Worm (Caenorhabditis elegans): ENCODE data around the gene C45B11.9.

Gene C45B11.9

ce11 chrV:11039379-11039954 is 653 bp upstream of the C45B11.9 start, which contains the start of gene pak-2 (continued):
- TF ChIP-seq nfyb-1 (GFP tag; IDR thresholded peaks at IDR 0.05) (no peak), somi-1 (GFP tag; optimal IDR thresholded peaks at IDR 0.05) (peak; percentile 10), B0261.1 (tag; optimal IDR thresholded peaks at IDR 0.05) (peak; percentile 1), dpff-1 (tag; optimal IDR thresholded peaks at IDR 0.05) (no peak), mes-4 (tag; optimal IDR thresholded peaks at IDR 0.05) (no peak), mcd-1 (GFP tag; IDR thresholded peaks at IDR 0.05) (peak; percentile 88), Y95B8A.8 (GFP tag; IDR thresholded peaks at IDR 0.05) (no peak), madf-10 (tag; optimal IDR thresholded peaks at IDR 0.05) (peak; percentile 58), D2030.7 (GFP tag; IDR thresholded peaks at IDR 0.05) (0 out of 2 replicates have a peak, but pooled peaks have one; percentile 23), madf-3 (GFP tag; IDR thresholded peaks at IDR 0.05) (no peak), snpc-1.1 (tag; optimal IDR thresholded peaks at IDR 0.05; ENCODE audit: insufficient read depth) (no peak), nhr-80 (tag; optimal IDR thresholded peaks at IDR 0.05) (peak; percentile 59), sdz-38 (tag; optimal IDR thresholded peaks at IDR 0.05) (no peak), ccch-3 (GFP tag; optimal IDR thresholded peaks at IDR 0.05) (peak; percentile 73), ztf-18 (tag; optimal IDR thresholded peaks at IDR 0.05) (peak; percentile 49), sptf-2 (GFP tag; optimal IDR thresholded peaks at IDR 0.05) (no peak), bed-2 (GFP tag; IDR thresholded peaks at IDR 0.05) (0 out of 2 replicates have a peak, but pooled peaks have one; percentile 69), hsf-1 (GFP tag; IDR thresholded peaks at IDR 0.05) (no peak), let-607 (tag; optimal IDR thresholded peaks at IDR 0.05) (peak in 1 of 2 experiments; percentile 3), K12H6.12 (tag; optimal IDR thresholded peaks at IDR 0.05) (peak; percentile 84), ceh-100 (GFP tag; IDR thresholded peaks at IDR 0.05) (peak; percentile 96), rcor-1 (GFP tag; IDR thresholded peaks at IDR 0.05) (0 out of 2 replicates have a peak, but pooled peaks have one; percentile 32), F49E8.2 (tag; optimal IDR thresholded peaks at IDR 0.05; ENCODE audit: insufficient read depth) (peak; percentile 26), egl-18 (GFP tag; IDR thresholded peaks at IDR 0.05) (no peak), tbp1 (GFP tag; optimal IDR thresholded peaks at IDR 0.05) (peak; percentile 30), lin-40 (tag; optimal IDR thresholded peaks at IDR 0.05) (peak; percentile 63)

- TF ChIP-seq zim-3 (tag; optimal IDR thresholded peaks at IDR 0.05): no peak
- TF ChIP-seq lin-26 (GFP tag; IDR thresholded peaks at IDR 0.05): no peak
- no peak for TF ChIP-seq zfh-2 (GFP tag; conservative IDR thresholded peaks at IDR 0.05)
- no peak for TF ChIP-seq sea-2 (GFP tag; IDR thresholded peaks at IDR 0.05)
- no peak for TF ChIP-seq pbrm-1 (GFP tag; IDR thresholded peaks at IDR 0.05)
- no peak for TF ChIP-seq lag-1 (GFP tag; IDR thresholded peaks at IDR 0.05)
- no peak for TF ChIP-seq rpc-1 (optimal IDR thresholded peaks at IDR 0.05)
- TF ChIP-seq rpc-1 (tag; optimal IDR thresholded peaks at IDR 0.05): no peak
- TF ChIP-seq lin-35 (GFP tag; optimal IDR thresholded peaks at IDR 0.05): no peak
- TF ChIP-seq tbx-9 (tag; optimal IDR thresholded peaks at IDR 0.05; ENCODE audit: borderline replicate concordance): no peak
- no peak for TF ChIP-seq lsy-27 (tag; optimal IDR thresholded peaks at IDR 0.05; ENCODE audit: borderline replicate concordance, insufficient read depth)
- no peak for TF ChIP-seq ztf-28 (GFP tag; IDR thresholded peaks at IDR 0.05)
- TF ChIP-seq B0261.1 (tag; optimal IDR thresholded peaks at IDR 0.05): no peak
- TF ChIP-seq lsl-1 (GFP tag; optimal IDR thresholded peaks at IDR 0.05): no peak
- TF ChIP-seq hlh-26 (GFP tag; conservative IDR thresholded peaks at IDR 0.05): no peak
- no peak for TF ChIP-seq C17E4.6 (GFP tag; IDR thresholded peaks at IDR 0.05)
- no peak for TF ChIP-seq F39B2.1 (GFP tag; IDR thresholded peaks at IDR 0.05)
- no peak for TF ChIP-seq mxl-1 (tag; optimal IDR thresholded peaks at IDR 0.05)
- no peak for TF ChIP-seq snpc-3.4 (tag; optimal IDR thresholded peaks at IDR 0.05)
- no peak for TF ChIP-seq lin-40 (tag; optimal IDR thresholded peaks at IDR 0.05)
Measured at ce11 chrV:11040473-11040872, 353 bp downstream of the C45B11.9 start, which contains the start of gene C45B11.8. C45B11.8 (plus strand) TSS chrV:11040773.
